Fruit fly (Drosophila melanogaster): ENCODE measurements around the gene CG14421.

CG14421 gene

dm6 chrX:2934827-2935226, 6.4 kb upstream of the CG14421 start, which contains the start of gene CG3592:
CG3592 (plus strand) TSS chrX:2935127.
- TF ChIP-seq E2f2 (GFP tag; IDR thresholded peaks at IDR 0.05) = no peak
- TF ChIP-seq CG8089 (GFP tag; optimal IDR thresholded peaks at IDR 0.05) = no peak
- TF ChIP-seq knrl (GFP tag; IDR thresholded peaks at IDR 0.05; ENCODE audit: partially characterized antibody) = no peak
- TF ChIP-seq tap (tag; optimal IDR thresholded peaks at IDR 0.05) = no peak
- no peak for TF ChIP-seq CG13424 (tag; optimal IDR thresholded peaks at IDR 0.05)
- TF ChIP-seq abd-A (tag; optimal IDR thresholded peaks at IDR 0.05) = no peak
- no peak for TF ChIP-seq disco-r (GFP tag; optimal IDR thresholded peaks at IDR 0.05)
- TF ChIP-seq sisA (GFP tag; IDR thresholded peaks at IDR 0.05) = no peak

dm6 chrX:2936727-2937126, 4.5 kb upstream of the CG14421 start, which contains the start of gene CG3598:
CG3598 (plus strand) TSS chrX:2937027.
- TF ChIP-seq Bdp1 (GFP tag; optimal IDR thresholded peaks at IDR 0.05) (no peak), Optix (GFP tag; IDR thresholded peaks at IDR 0.05) (no peak), CG2712 (tag; optimal IDR thresholded peaks at IDR 0.05) (no peak), sisA (GFP tag; IDR thresholded peaks at IDR 0.05) (no peak), CG8944 (GFP tag; optimal IDR thresholded peaks at IDR 0.05) (no peak), CG18011 (GFP tag; optimal IDR thresholded peaks at IDR 0.05) (no peak)

- TF ChIP-seq chm (GFP tag; IDR thresholded peaks at IDR 0.05) (no peak), CG15696 (tag; optimal IDR thresholded peaks at IDR 0.05) (no peak), Bdp1 (GFP tag; optimal IDR thresholded peaks at IDR 0.05) (no peak), maf-S (GFP tag; optimal IDR thresholded peaks at IDR 0.05) (no peak), CG12744 (GFP tag; optimal IDR thresholded peaks at IDR 0.05) (no peak), CG11696 (GFP tag; IDR thresholded peaks at IDR 0.05) (no peak), CG8478 (optimal IDR thresholded peaks at IDR 0.05) (no peak), zen (tag; optimal IDR thresholded peaks at IDR 0.05) (no peak), gce (GFP tag; IDR thresholded peaks at IDR 0.05) (no peak), scrt (GFP tag; optimal IDR thresholded peaks at IDR 0.05) (no peak), Eip74EF (GFP tag; optimal IDR thresholded peaks at IDR 0.05) (no peak)
Measured at dm6 chrX:2938556-2938955, 2.7 kb upstream of the CG14421 start, which contains the start of gene CG14420. CG14420 (plus strand) TSS chrX:2938856.

DNA sequence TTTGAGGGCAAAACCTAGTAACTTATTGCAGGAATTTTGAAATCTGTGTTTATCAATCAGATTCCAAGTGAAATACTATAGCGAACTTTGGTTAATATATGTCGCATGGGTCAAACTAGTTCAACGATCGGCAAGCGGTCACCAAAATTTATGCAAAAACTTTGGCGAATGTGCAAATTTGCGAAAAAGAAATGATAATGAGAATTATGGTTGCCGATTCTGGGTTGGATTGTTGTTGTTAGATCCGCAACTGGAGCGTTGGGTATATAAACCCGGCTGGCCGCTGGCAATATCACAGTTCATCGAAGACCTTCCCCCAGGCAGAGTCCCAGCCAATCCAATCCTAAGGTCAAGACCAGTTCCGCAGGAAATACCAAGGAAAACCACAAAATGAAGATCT, 1.9 kb downstream of the CG14421 start, which contains the start of gene CG14422:
Gene CG14422 (plus strand): TSS at position 301 of the 400 bp plus-strand sequence.
- no peak for TF ChIP-seq CG13775 (GFP tag; optimal IDR thresholded peaks at IDR 0.05)
- no peak for TF ChIP-seq CG34422 (GFP tag; IDR thresholded peaks at IDR 0.05)
- no peak for TF ChIP-seq CG32767 (GFP tag; IDR thresholded peaks at IDR 0.05)
- TF ChIP-seq Eip74EF (GFP tag; optimal IDR thresholded peaks at IDR 0.05) = no peak
- no peak for TF ChIP-seq trh (GFP tag; optimal IDR thresholded peaks at IDR 0.05)
- TF ChIP-seq CG4404 (GFP tag; IDR thresholded peaks at IDR 0.05) = no peak
- TF ChIP-seq CG7556 (GFP tag; optimal IDR thresholded peaks at IDR 0.05) = no peak
- TF ChIP-seq chn (GFP tag; optimal IDR thresholded peaks at IDR 0.05) = no peak

- TF ChIP-seq scrt (GFP tag; optimal IDR thresholded peaks at IDR 0.05) (no peak), nau (GFP tag; optimal IDR thresholded peaks at IDR 0.05) (no peak), chinmo (GFP tag; IDR thresholded peaks at IDR 0.05; ENCODE audit: partially characterized antibody) (no peak), Mad (GFP tag; optimal IDR thresholded peaks at IDR 0.05) (no peak), CoRest (tag; optimal IDR thresholded peaks at IDR 0.05) (no peak), CG3847 (GFP tag; IDR thresholded peaks at IDR 0.05) (no peak), CG13624 (GFP tag; optimal IDR thresholded peaks at IDR 0.05) (no peak), B-H1 (GFP tag; IDR thresholded peaks at IDR 0.05) (no peak), CG12659 (GFP tag; optimal IDR thresholded peaks at IDR 0.05) (no peak), Pdp1 (GFP tag; optimal IDR thresholded peaks at IDR 0.05) (no peak), CG3281 (GFP tag; optimal IDR thresholded peaks at IDR 0.05) (no peak), CG9727 (GFP tag; optimal IDR thresholded peaks at IDR 0.05) (no peak), Dip2 (GFP tag; IDR thresholded peaks at IDR 0.05) (no peak), CG31441 (GFP tag; IDR thresholded peaks at IDR 0.05) (no peak), CG9797 (GFP tag; optimal IDR thresholded peaks at IDR 0.05) (no peak), gem (tag; optimal IDR thresholded peaks at IDR 0.05) (no peak), Hr39 (optimal IDR thresholded peaks at IDR 0.05) (no peak), CG15601 (tag; optimal IDR thresholded peaks at IDR 0.05) (no peak)
Measured at dm6 chrX:2945103-2945502, 3.9 kb downstream of the CG14421 start, which contains the start of gene CG14423. CG14423 (plus strand) TSS chrX:2945403.
